Fruit fly (Drosophila melanogaster) Kc167 (cell line): ENCODE results near the gene Bcs1.

ENCODE experiments used
- Myc ChIP-seq: fragments of >200 bp; optimal IDR thresholded peaks from 2 replicates; lab custom pipeline; 2017; ENCODE audit warnings: missing external identifiers
- insv ChIP-seq: fragments of >200 bp; optimal IDR thresholded peaks from 3 replicates; lab custom pipeline; 2018; ENCODE audit warnings: missing external identifiers
- psq ChIP-seq: fragments of >200 bp; optimal IDR thresholded peaks from 2 replicates; lab custom pipeline; 2017; ENCODE audit warnings: missing external identifiers
- ttk ChIP-seq: sonication (Bioruptor generic); optimal IDR thresholded peaks from 2 replicates; lab custom pipeline; 2017; ENCODE audit warnings: missing external identifiers

DNA sequence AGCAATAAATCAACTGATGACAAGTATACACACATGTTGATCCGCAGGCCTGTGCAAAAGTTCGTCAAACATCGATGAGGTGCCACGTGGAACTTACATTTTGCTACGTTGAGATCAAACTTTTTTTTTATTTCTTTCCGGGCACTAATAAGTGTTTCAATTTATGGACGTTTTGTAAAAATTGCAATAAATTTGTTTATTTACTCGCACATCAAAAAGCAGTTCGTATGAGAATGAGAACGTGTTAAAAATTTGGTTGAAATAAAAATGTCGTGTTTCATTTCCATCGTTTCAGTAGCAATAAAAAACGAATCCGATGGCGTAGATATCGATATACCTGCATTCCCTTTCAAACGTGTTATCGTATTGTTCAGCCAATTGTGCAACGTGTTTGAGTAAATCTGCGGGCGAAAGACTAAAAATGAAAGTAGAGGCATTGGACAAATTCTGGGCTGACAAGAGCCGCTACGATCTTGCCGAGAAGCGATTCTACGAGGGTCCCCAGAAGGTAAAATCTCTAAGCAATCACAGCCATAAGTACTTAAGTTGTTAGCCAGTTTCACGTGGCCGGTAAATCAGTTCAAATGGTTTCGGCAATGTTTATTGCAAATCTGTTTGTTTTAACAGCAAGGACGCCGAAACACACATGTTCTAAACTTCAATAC is 9.8 kb downstream of the Bcs1 start, which contains the start of gene eEF1delta:
- TF ChIP-seq psq = no peak
- TF ChIP-seq insv (lab: Kevin White, UChicago) = no peak
- TF ChIP-seq Myc (lab: Kevin White, UChicago) = no peak
- TF ChIP-seq ttk (lab: Kevin White, UChicago) = no peak
